Worm (Caenorhabditis elegans): ENCODE results near the gene H04J21.4.

The H04J21.4 gene

ce11 chrIII:2375918-2376317 is 7.6 kb upstream of the H04J21.4 start, which contains the start of gene H14E04.2 (continued):
- no peak for TF ChIP-seq zfp-3 (GFP tag; conservative IDR thresholded peaks at IDR 0.05)
- no peak for TF ChIP-seq snpc-4 (tag; optimal IDR thresholded peaks at IDR 0.05)
- peak; percentile 87 for TF ChIP-seq aha-1 (tag)
- peak; percentile 83 for TF ChIP-seq mes-2 (tag; optimal IDR thresholded peaks at IDR 0.05; ENCODE audit: poor library complexity, severe bottlenecking)
- TF ChIP-seq aly-2 (tag; optimal IDR thresholded peaks at IDR 0.05): no peak
- no peak for TF ChIP-seq dmd-9 (GFP tag; IDR thresholded peaks at IDR 0.05)
- TF ChIP-seq nhr-102 (tag; optimal IDR thresholded peaks at IDR 0.05): no peak
- TF ChIP-seq gei-8 (GFP tag; optimal IDR thresholded peaks at IDR 0.05): no peak
- TF ChIP-seq T20F7.1 (GFP tag; optimal IDR thresholded peaks at IDR 0.05): peak; percentile 97
- peak; percentile 45 for TF ChIP-seq nhr-25 (tag; optimal IDR thresholded peaks at IDR 0.05; ENCODE audit: borderline replicate concordance, insufficient read depth)
- no peak for TF ChIP-seq tag-97 (GFP tag; IDR thresholded peaks at IDR 0.05)
- TF ChIP-seq nhr-237 (tag; optimal IDR thresholded peaks at IDR 0.05): no peak
- no peak for TF ChIP-seq zip-11 (GFP tag; IDR thresholded peaks at IDR 0.05)
- no peak for TF ChIP-seq F44E2.7 (GFP tag; IDR thresholded peaks at IDR 0.05)
- TF ChIP-seq ceh-44 (GFP tag; IDR thresholded peaks at IDR 0.05): no peak
- TF ChIP-seq nhr-42 (GFP tag; IDR thresholded peaks at IDR 0.05): no peak
- no peak for TF ChIP-seq skn-1 (tag; optimal IDR thresholded peaks at IDR 0.05)
- TF ChIP-seq zfp-2 (tag; optimal IDR thresholded peaks at IDR 0.05): no peak
- no peak for TF ChIP-seq nhr-76 (tag; optimal IDR thresholded peaks at IDR 0.05)
- no peak for TF ChIP-seq daf-12 (tag; optimal IDR thresholded peaks at IDR 0.05)
- TF ChIP-seq ceh-82 (tag; optimal IDR thresholded peaks at IDR 0.05): no peak
- no peak for TF ChIP-seq duxl-1 (tag; optimal IDR thresholded peaks at IDR 0.05; ENCODE audit: poor library complexity)
- TF ChIP-seq T26A8.4 (GFP tag; IDR thresholded peaks at IDR 0.05): no peak
- TF ChIP-seq ztf-7 (tag; optimal IDR thresholded peaks at IDR 0.05): no peak

- no peak for TF ChIP-seq F37D6.2 (tag; optimal IDR thresholded peaks at IDR 0.05)
- peak; percentile 11 for TF ChIP-seq aha-1 (tag)
Measured at ce11 chrIII:2371864-2372263, 3.5 kb upstream of the H04J21.4 start, which contains the start of gene H04J21.1. Gene H04J21.1, minus strand, starts transcription at chrIII:2371964.

- no peak for TF ChIP-seq vab-7 (GFP tag; IDR thresholded peaks at IDR 0.05)
- no peak for TF ChIP-seq lin-15B (tag; optimal IDR thresholded peaks at IDR 0.05)
- no peak for TF ChIP-seq tag-97 (GFP tag; IDR thresholded peaks at IDR 0.05)
- no peak for TF ChIP-seq nhr-25 (tag; optimal IDR thresholded peaks at IDR 0.05; ENCODE audit: borderline replicate concordance, insufficient read depth)
- no peak for TF ChIP-seq ceh-20 (GFP tag; IDR thresholded peaks at IDR 0.05)
- no peak for TF ChIP-seq ctbp-1 (GFP tag; IDR thresholded peaks at IDR 0.05)
- no peak for TF ChIP-seq nhr-48 (tag; optimal IDR thresholded peaks at IDR 0.05)
- TF ChIP-seq ceh-32 (tag; optimal IDR thresholded peaks at IDR 0.05; ENCODE audit: poor library complexity): no peak
- no peak for TF ChIP-seq nhr-102 (tag; optimal IDR thresholded peaks at IDR 0.05)
- TF ChIP-seq pha-4 (GFP tag; IDR thresholded peaks at IDR 0.05): no peak
- no peak for TF ChIP-seq pha-4 (tag; optimal IDR thresholded peaks at IDR 0.05)
Measured at ce11 chrIII:2362648-2363047, 5.7 kb downstream of the H04J21.4 start, which contains the start of gene srd-69. Gene srd-69, plus strand, starts transcription at chrIII:2362948.

- TF ChIP-seq fos-1 (tag; optimal IDR thresholded peaks at IDR 0.05) (no peak), Y75B8A.6 (GFP tag; IDR thresholded peaks at IDR 0.05) (no peak), arid-1 (GFP tag; conservative IDR thresholded peaks at IDR 0.05) (no peak), dmd-8 (GFP tag; IDR thresholded peaks at IDR 0.05) (no peak)
Measured at ce11 chrIII:2349956-2350355, 18.4 kb downstream of the H04J21.4 start.
